Worm (Caenorhabditis elegans) whole organism, mixed stage, embryonic: ENCODE data around the gene saps-1.

Source experiments
- ceh-39 ChIP-seq: fragments of 150-350 bp; optimal IDR thresholded peaks from 2 replicates; lab custom pipeline; 2014; ENCODE audit warnings: missing biosample characterization, missing genetic modification characterization
- lin-13 ChIP-seq: fragments of 150-350 bp; optimal IDR thresholded peaks from 2 replicates; lab custom pipeline; 2014; ENCODE audit warnings: missing biosample characterization, missing genetic modification characterization
- lsy-2 ChIP-seq: fragments of 150-350 bp; optimal IDR thresholded peaks from 2 replicates; lab custom pipeline; 2014; ENCODE audit warnings: missing biosample characterization, missing genetic modification characterization
- ztf-11 ChIP-seq: fragments of 150-350 bp; optimal IDR thresholded peaks from 2 replicates; lab custom pipeline; 2014; ENCODE audit warnings: missing biosample characterization, missing genetic modification characterization

ce11 chrII:11276879-11277278 lies 20.6 kb upstream of the saps-1 start:
- TF ChIP-seq lsy-2 (no peak), ztf-11 (tag; lab: Kevin White, UChicago) (no peak), lin-13 (no peak), ceh-39 (tag; lab: Kevin White, UChicago) (no peak)
